Worm (Caenorhabditis elegans): ENCODE measurements around the gene Y49F6C.8.

DNA sequence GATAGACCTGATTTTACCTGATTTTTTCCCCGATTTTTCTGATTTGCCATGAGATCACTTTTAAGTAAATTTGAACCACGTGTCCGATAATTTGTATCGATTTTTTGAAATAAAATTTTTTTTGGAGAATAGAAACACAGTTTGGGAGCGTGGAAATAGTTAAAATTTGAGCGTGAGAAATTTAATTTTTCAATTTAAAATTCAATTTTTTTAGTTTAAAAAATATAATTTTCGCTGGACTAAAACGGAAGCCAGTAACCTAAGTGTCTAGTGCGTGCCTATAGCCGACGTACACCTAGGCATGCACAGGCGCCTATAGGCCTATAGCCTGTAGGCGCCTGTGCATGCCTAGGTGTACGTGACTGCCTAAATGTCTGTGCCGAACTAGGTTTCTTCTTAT lies 29.3 kb upstream of the Y49F6C.8 start, which contains the start of gene nep-9:
- TF ChIP-seq tra-4 (tag; optimal IDR thresholded peaks at IDR 0.05) (no peak), ama-1 (optimal IDR thresholded peaks at IDR 0.05) (no peak), aly-1 (tag; optimal IDR thresholded peaks at IDR 0.05) (no peak), hmbx-1 (tag; optimal IDR thresholded peaks at IDR 0.05) (no peak), sea-1 (GFP tag; conservative IDR thresholded peaks at IDR 0.05) (no peak)
